Fruit fly (Drosophila melanogaster): ENCODE measurements around the gene CG5390.

The CG5390 gene

dm6 chr2L:10276846-10277245 is 29.5 kb downstream of the CG5390 start:
- no peak for TF ChIP-seq CG34367 (tag; optimal IDR thresholded peaks at IDR 0.05)
- peak; percentile 27 for TF ChIP-seq CG32121 (GFP tag; IDR thresholded peaks at IDR 0.05)
- TF ChIP-seq CG12605 (GFP tag; IDR thresholded peaks at IDR 0.05): peak; percentile 19; the same call in 1 of the 2 replicates
- TF ChIP-seq Pif1B (GFP tag; optimal IDR thresholded peaks at IDR 0.05): peak; percentile 46
- no peak for TF ChIP-seq fd96Ca (GFP tag; IDR thresholded peaks at IDR 0.05)
- TF ChIP-seq EcR (GFP tag; optimal IDR thresholded peaks at IDR 0.05): no peak
- TF ChIP-seq rn (GFP tag; IDR thresholded peaks at IDR 0.05): peak; percentile 47; the same call in 1 of the 2 replicates
- no peak; the same call in 1 of the 2 replicates for TF ChIP-seq Ets98B (GFP tag; IDR thresholded peaks at IDR 0.05)
- TF ChIP-seq Pif1A (GFP tag; optimal IDR thresholded peaks at IDR 0.05): peak; percentile 74
- no peak for TF ChIP-seq CG10348 (GFP tag; IDR thresholded peaks at IDR 0.05)
- TF ChIP-seq CG4496 (GFP tag; IDR thresholded peaks at IDR 0.05): peak; percentile 74
- no peak for TF ChIP-seq CG13204 (GFP tag; optimal IDR thresholded peaks at IDR 0.05)
- TF ChIP-seq D1 (tag; optimal IDR thresholded peaks at IDR 0.05): no peak
- no peak for TF ChIP-seq CG8159 (tag; optimal IDR thresholded peaks at IDR 0.05)
- peak; percentile 32 for TF ChIP-seq CG17806 (tag; optimal IDR thresholded peaks at IDR 0.05)
- peak; percentile 5 for TF ChIP-seq gl (tag; optimal IDR thresholded peaks at IDR 0.05)
- TF ChIP-seq CG15710 (tag; optimal IDR thresholded peaks at IDR 0.05): no peak
- TF ChIP-seq CG14655 (GFP tag; optimal IDR thresholded peaks at IDR 0.05): no peak
- TF ChIP-seq Snoo (tag; optimal IDR thresholded peaks at IDR 0.05): no peak
- TF ChIP-seq CG9948 (tag; optimal IDR thresholded peaks at IDR 0.05): no peak
- TF ChIP-seq CG8301 (tag; optimal IDR thresholded peaks at IDR 0.05): no peak

DNA sequence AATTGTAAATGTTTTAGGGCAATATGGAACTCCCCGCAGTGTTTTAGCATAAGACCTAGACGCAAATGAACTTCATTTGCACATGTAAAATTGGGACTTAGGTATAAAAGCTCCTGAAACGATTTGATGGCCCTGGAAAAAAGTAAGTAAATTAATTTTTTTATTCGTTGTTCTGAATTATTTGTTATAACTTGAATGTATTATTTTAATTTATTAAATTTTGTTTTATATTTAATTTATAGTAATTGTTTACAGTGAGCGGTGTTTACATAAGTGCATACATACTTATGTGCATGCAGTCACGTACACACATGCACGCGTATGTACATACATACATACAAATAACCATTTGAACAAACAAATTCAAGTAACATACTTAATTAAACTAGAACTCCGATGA is 30.0 kb downstream of the CG5390 start:
- no peak for TF ChIP-seq EcR (GFP tag; optimal IDR thresholded peaks at IDR 0.05)
- no peak for TF ChIP-seq CG34367 (tag; optimal IDR thresholded peaks at IDR 0.05)
- peak; percentile 37 for TF ChIP-seq CG15710 (tag; optimal IDR thresholded peaks at IDR 0.05)
- peak; percentile 45 for TF ChIP-seq Snoo (tag; optimal IDR thresholded peaks at IDR 0.05)
- no peak; the same call in 1 of the 2 replicates for TF ChIP-seq Ets98B (GFP tag; IDR thresholded peaks at IDR 0.05)
- no peak for TF ChIP-seq CG13204 (GFP tag; optimal IDR thresholded peaks at IDR 0.05)
- TF ChIP-seq CG32121 (GFP tag; IDR thresholded peaks at IDR 0.05): peak; percentile 64
- no peak for TF ChIP-seq Pif1B (GFP tag; optimal IDR thresholded peaks at IDR 0.05)
- TF ChIP-seq CG8301 (tag; optimal IDR thresholded peaks at IDR 0.05): no peak
- no peak for TF ChIP-seq D1 (tag; optimal IDR thresholded peaks at IDR 0.05)
- no peak for TF ChIP-seq CG14655 (GFP tag; optimal IDR thresholded peaks at IDR 0.05)
- no peak for TF ChIP-seq fd96Ca (GFP tag; IDR thresholded peaks at IDR 0.05)
- no peak for TF ChIP-seq Pif1A (GFP tag; optimal IDR thresholded peaks at IDR 0.05)
- no peak for TF ChIP-seq rn (GFP tag; IDR thresholded peaks at IDR 0.05)
- TF ChIP-seq CG8159 (tag; optimal IDR thresholded peaks at IDR 0.05): no peak
- TF ChIP-seq CG9948 (tag; optimal IDR thresholded peaks at IDR 0.05): no peak
- TF ChIP-seq CG12605 (GFP tag; IDR thresholded peaks at IDR 0.05): peak; percentile 64
- peak; percentile 67; the same call in 2 of the 3 replicates for TF ChIP-seq CG4496 (GFP tag; IDR thresholded peaks at IDR 0.05)
- no peak for TF ChIP-seq gl (tag; optimal IDR thresholded peaks at IDR 0.05)
- TF ChIP-seq CG10348 (GFP tag; IDR thresholded peaks at IDR 0.05): no peak
- TF ChIP-seq CG17806 (tag; optimal IDR thresholded peaks at IDR 0.05): peak; percentile 75

DNA sequence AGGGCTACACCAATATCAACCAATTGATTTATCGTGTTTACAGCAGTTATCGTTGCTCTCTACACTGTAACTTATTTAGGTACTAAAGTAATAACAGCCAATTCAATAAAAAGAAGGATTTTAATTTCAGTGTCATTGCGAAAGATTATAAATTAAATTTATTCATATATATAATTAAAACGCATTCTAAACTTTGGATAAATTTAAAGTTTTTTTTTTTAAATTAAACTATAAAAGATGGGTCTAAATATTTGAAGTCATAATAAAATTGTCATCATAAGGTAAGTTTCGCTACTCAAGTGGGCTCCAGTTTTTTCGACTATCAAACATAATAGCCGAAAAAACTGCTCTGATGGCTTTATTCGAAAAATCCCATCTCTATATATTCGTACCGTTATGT is 34.2 kb downstream of the CG5390 start, which contains the start of gene trk:
TSS of gene trk (minus strand) at position 101 of the 400 bp plus-strand sequence.
- TF ChIP-seq CG34367 (tag; optimal IDR thresholded peaks at IDR 0.05): no peak
- TF ChIP-seq Ets98B (GFP tag; IDR thresholded peaks at IDR 0.05): no peak
- TF ChIP-seq Pif1A (GFP tag; optimal IDR thresholded peaks at IDR 0.05): no peak
- TF ChIP-seq CG8301 (tag; optimal IDR thresholded peaks at IDR 0.05): no peak
- no peak for TF ChIP-seq D1 (tag; optimal IDR thresholded peaks at IDR 0.05)
- TF ChIP-seq CG15710 (tag; optimal IDR thresholded peaks at IDR 0.05): no peak
- TF ChIP-seq CG12605 (GFP tag; IDR thresholded peaks at IDR 0.05): no peak
- TF ChIP-seq CG17806 (tag; optimal IDR thresholded peaks at IDR 0.05): no peak
- no peak for TF ChIP-seq fd96Ca (GFP tag; IDR thresholded peaks at IDR 0.05)
- no peak for TF ChIP-seq CG13204 (GFP tag; optimal IDR thresholded peaks at IDR 0.05)
- TF ChIP-seq gl (tag; optimal IDR thresholded peaks at IDR 0.05): no peak

DNA sequence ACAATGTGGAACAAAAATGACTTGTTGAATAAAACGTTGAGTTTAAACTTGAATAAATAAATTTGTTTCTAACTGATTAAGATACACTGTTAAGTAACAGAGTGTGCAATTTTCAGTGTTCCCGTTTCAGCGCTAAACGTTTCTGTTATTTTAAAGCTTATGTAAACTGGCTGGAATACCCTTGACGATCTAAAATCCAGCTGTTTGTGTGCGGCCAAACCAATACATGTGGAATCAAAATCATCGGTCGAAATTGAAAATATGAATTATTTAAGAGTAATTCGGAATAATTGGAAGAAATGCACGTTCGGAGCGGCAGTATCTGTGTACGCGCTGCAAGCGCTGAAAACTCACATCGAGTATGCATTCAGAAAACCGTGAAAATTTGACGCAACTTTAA is 36.5 kb downstream of the CG5390 start, which contains the start of gene Mulk:
TSS of gene Mulk (plus strand) at position 198 of the 400 bp plus-strand sequence.
- TF ChIP-seq CG13204 (GFP tag; optimal IDR thresholded peaks at IDR 0.05): no peak
- TF ChIP-seq Pif1A (GFP tag; optimal IDR thresholded peaks at IDR 0.05): no peak
- no peak for TF ChIP-seq fd96Ca (GFP tag; IDR thresholded peaks at IDR 0.05)
- TF ChIP-seq rn (GFP tag; IDR thresholded peaks at IDR 0.05): no peak
- TF ChIP-seq CG4496 (GFP tag; IDR thresholded peaks at IDR 0.05): no peak
- TF ChIP-seq Pif1B (GFP tag; optimal IDR thresholded peaks at IDR 0.05): no peak
- TF ChIP-seq CG17806 (tag; optimal IDR thresholded peaks at IDR 0.05): no peak
- TF ChIP-seq EcR (GFP tag; optimal IDR thresholded peaks at IDR 0.05): no peak
- TF ChIP-seq CG8301 (tag; optimal IDR thresholded peaks at IDR 0.05): no peak
- no peak for TF ChIP-seq CG15710 (tag; optimal IDR thresholded peaks at IDR 0.05)
- TF ChIP-seq CG9948 (tag; optimal IDR thresholded peaks at IDR 0.05): no peak
- TF ChIP-seq CG14655 (GFP tag; optimal IDR thresholded peaks at IDR 0.05): no peak
- no peak for TF ChIP-seq gl (tag; optimal IDR thresholded peaks at IDR 0.05)
- TF ChIP-seq CG12605 (GFP tag; IDR thresholded peaks at IDR 0.05): no peak
- TF ChIP-seq CG10348 (GFP tag; IDR thresholded peaks at IDR 0.05): no peak

DNA sequence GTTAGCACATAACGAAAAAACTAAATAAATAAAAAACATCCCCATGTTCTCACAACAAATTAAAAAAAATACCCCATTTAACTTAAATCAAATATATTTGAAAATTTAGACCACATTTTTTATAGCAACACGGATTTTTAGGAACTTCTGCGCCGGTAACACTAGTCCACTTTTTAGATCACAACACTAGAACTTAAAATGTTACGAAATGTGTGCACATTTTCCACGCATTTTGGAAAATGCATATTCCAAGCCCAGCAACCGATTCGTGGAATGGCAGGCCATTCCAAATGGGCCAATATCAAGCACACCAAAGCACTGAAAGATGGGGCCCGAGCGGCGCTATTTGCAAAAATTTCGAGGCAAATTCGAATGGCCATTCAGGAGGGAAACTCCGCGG is 37.7 kb downstream of the CG5390 start, which contains the start of gene CG4957:
TSS of gene CG4957 (plus strand) at position 185 of the 400 bp plus-strand sequence.
- no peak for TF ChIP-seq D1 (tag; optimal IDR thresholded peaks at IDR 0.05)
- TF ChIP-seq Snoo (tag; optimal IDR thresholded peaks at IDR 0.05): no peak
- no peak for TF ChIP-seq CG8159 (tag; optimal IDR thresholded peaks at IDR 0.05)
- TF ChIP-seq Pif1A (GFP tag; optimal IDR thresholded peaks at IDR 0.05): no peak
- TF ChIP-seq EcR (GFP tag; optimal IDR thresholded peaks at IDR 0.05): no peak
- TF ChIP-seq CG15710 (tag; optimal IDR thresholded peaks at IDR 0.05): no peak
- no peak for TF ChIP-seq CG4496 (GFP tag; IDR thresholded peaks at IDR 0.05)
- TF ChIP-seq CG34367 (tag; optimal IDR thresholded peaks at IDR 0.05): no peak
- TF ChIP-seq rn (GFP tag; IDR thresholded peaks at IDR 0.05): no peak
- TF ChIP-seq Ets98B (GFP tag; IDR thresholded peaks at IDR 0.05): no peak
- TF ChIP-seq CG10348 (GFP tag; IDR thresholded peaks at IDR 0.05): no peak
- no peak for TF ChIP-seq fd96Ca (GFP tag; IDR thresholded peaks at IDR 0.05)
- TF ChIP-seq CG8301 (tag; optimal IDR thresholded peaks at IDR 0.05): no peak
- TF ChIP-seq CG14655 (GFP tag; optimal IDR thresholded peaks at IDR 0.05): no peak
